Fruit fly (Drosophila melanogaster) whole organism, adult: ENCODE results near the gene Phf5a.

Source experiments
- kay ChIP-seq: fragments of 200-800 bp; sonication (Bioruptor generic); peaks from one replicate; lab custom pipeline; 2016; ENCODE audit warnings: missing biosample characterization, missing genetic modification characterization, borderline replicate concordance
- pad ChIP-seq: fragments of 200-800 bp; sonication (Bioruptor generic); optimal IDR thresholded peaks from 3 replicates; lab custom pipeline; 2017; ENCODE audit warnings: missing biosample characterization, missing genetic modification characterization, mild to moderate bottlenecking, moderate library complexity, missing genetic modification reagents

DNA sequence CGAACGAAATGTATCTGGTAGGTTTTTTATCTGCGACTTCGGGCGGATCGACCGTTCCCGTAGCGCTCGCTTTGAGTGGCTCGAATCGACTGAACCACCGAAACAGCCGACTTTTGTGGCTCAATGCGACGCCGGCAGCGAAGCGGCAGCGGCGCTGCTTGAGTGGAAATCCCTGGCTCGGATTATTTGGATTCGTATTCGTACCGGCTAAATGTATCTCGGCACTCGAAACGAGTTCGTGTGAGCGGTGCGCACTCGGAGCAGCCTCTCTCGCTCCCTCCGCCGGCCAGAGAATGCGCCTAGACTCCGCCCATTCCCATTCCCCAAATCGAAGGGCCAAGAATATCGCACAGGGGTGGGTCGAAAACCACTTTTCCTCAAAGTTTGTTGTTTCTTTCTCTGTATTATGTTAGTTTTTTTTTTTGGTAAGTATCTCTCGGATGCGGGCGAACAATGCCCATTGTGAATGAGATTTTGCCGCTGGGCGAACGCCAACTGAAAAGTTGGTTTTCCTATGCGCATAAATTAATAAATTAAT lies 45.5 kb upstream of the Phf5a start:
- TF ChIP-seq kay (GFP tag; lab: Kevin White, UChicago) (no peak), pad (GFP tag; lab: Kevin White, UChicago) (no peak)
